Worm (Caenorhabditis elegans) whole organism, midembryonic: ENCODE results near the gene col-98.

Experiments used
- T22C8.4 ChIP-seq: fragments of 200-800 bp; sonication (Bioruptor generic); IDR thresholded peaks from 2 replicates; pipeline ENCODE4 v1.3.6; 2022; ENCODE audit warnings: missing genetic modification characterization, missing compliant biosample characterization
- cog-1 ChIP-seq: sonication (generic microtip); optimal IDR thresholded peaks from 2 replicates; lab custom pipeline; 2016; ENCODE audit warnings: missing genetic modification characterization, missing compliant biosample characterization
- flt-1 ChIP-seq: fragments of 200-800 bp; sonication (Bioruptor generic); IDR thresholded peaks from 2 replicates; pipeline ENCODE4 v1.3.6; 2022; ENCODE audit warnings: missing genetic modification characterization, missing compliant biosample characterization
- klf-2 ChIP-seq: fragments of 200-800 bp; sonication (Bioruptor generic); conservative IDR thresholded peaks from 2 replicates; pipeline ENCODE4 v1.3.6; 2022; ENCODE audit warnings: missing genetic modification reagents, missing genetic modification characterization, missing compliant biosample characterization

- TF ChIP-seq flt-1 (GFP tag; lab: Robert Waterston, UW) (no peak), T22C8.4 (no peak), klf-2 (no peak), cog-1 (no peak)
These were observed 37.4 kb downstream of the col-98 start for ce11 chrIII:13056230-13056629.
